Fruit fly (Drosophila melanogaster): ENCODE measurements around the gene her.

DNA sequence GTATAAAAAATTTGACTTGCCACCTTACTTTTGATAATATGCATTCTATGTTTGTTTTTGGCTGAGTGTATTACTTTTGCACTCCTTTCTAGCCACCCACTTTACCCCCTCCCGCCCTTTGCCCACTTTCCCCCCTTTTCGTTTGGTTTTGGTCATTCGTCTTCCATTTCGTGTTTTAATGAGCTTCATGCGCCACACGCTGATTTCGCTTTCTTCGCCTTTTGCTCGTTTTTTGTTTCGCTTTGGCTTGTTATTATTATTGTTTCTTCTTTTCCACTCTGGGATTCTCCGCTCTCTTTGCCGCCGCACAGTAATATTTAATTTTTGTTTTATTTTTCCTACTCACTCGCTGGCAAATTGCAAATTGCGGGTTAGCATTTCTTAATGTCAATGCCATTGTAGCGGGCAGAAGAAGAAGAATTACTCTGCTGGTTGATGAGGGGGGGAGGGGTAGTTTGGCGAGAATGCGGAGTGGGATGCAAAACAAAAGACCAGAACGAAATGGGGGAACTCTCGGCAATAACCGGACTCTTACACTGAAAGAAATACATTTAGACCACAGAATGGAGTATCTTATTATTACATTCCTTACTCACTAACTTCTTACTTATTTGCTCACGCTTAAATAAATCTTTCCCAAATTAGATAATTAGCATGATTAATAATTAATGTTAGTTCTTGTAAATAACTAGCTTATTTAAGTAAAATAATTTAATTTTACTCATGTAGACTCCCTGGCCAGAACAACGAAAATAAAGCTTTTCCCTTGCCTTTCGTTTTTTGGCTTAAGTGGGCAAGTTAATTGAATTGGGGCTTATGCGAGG lies 31.3 kb upstream of the her start:
- no peak for TF ChIP-seq rn (GFP tag; IDR thresholded peaks at IDR 0.05)
- no peak for TF ChIP-seq CG10348 (GFP tag; IDR thresholded peaks at IDR 0.05)
- TF ChIP-seq CG12605 (GFP tag; IDR thresholded peaks at IDR 0.05): no peak
- no peak for TF ChIP-seq CG34367 (tag; optimal IDR thresholded peaks at IDR 0.05)
- no peak for TF ChIP-seq D1 (tag; optimal IDR thresholded peaks at IDR 0.05)
